Fruit fly (Drosophila melanogaster): ENCODE results near the gene S-Lap1.

The S-Lap1 gene

dm6 chr3L:8619588-8619987, 2.6 kb downstream of the S-Lap1 start, which contains the start of gene S-Lap2:
Gene S-Lap2 (plus strand): TSS chr3L:8619888.
- TF ChIP-seq kay (GFP tag; ENCODE audit: borderline replicate concordance) (no peak), pad (GFP tag; optimal IDR thresholded peaks at IDR 0.05) (no peak), CG11617 (GFP tag; optimal IDR thresholded peaks at IDR 0.05) (no peak), CG12768 (GFP tag; optimal IDR thresholded peaks at IDR 0.05) (no peak)

- TF ChIP-seq CG11617 (GFP tag; optimal IDR thresholded peaks at IDR 0.05), result no peak
- TF ChIP-seq pad (GFP tag; optimal IDR thresholded peaks at IDR 0.05), result no peak
- TF ChIP-seq tj (GFP tag; optimal IDR thresholded peaks at IDR 0.05), result no peak
- TF ChIP-seq CG1620 (GFP tag; optimal IDR thresholded peaks at IDR 0.05), result no peak
- TF ChIP-seq ovo (GFP tag; optimal IDR thresholded peaks at IDR 0.05), result no peak
- no peak for TF ChIP-seq CG5204 (GFP tag; optimal IDR thresholded peaks at IDR 0.05)
- TF ChIP-seq kay (GFP tag; ENCODE audit: borderline replicate concordance), result no peak
Measured at dm6 chr3L:8621465-8621864, 4.4 kb downstream of the S-Lap1 start.

dm6 chr3L:8623702-8624421, 6.8 kb downstream of the S-Lap1 start, which contains the start of the genes GAPsec and Zasp66:
Gene GAPsec (minus strand): TSS chr3L:8623901.
Gene Zasp66 (plus strand): TSS chr3L:8624371.
- TF ChIP-seq kay (GFP tag; ENCODE audit: borderline replicate concordance) (peak; percentile 7), bab1 (GFP tag; optimal IDR thresholded peaks at IDR 0.05) (peak; percentile 23), CG7101 (tag; optimal IDR thresholded peaks at IDR 0.05) (no peak)

dm6 chr3L:8627839-8628827, 11.1 kb downstream of the S-Lap1 start:
- TF ChIP-seq tj (GFP tag; optimal IDR thresholded peaks at IDR 0.05) (no peak), toe (GFP tag; optimal IDR thresholded peaks at IDR 0.05) (no peak), CG33017 (tag; optimal IDR thresholded peaks at IDR 0.05) (no peak), CG14711 (tag; optimal IDR thresholded peaks at IDR 0.05) (no peak), Crg-1 (GFP tag; optimal IDR thresholded peaks at IDR 0.05) (no peak), CG12768 (GFP tag; optimal IDR thresholded peaks at IDR 0.05) (no peak), CG5204 (GFP tag; optimal IDR thresholded peaks at IDR 0.05) (peak; percentile 11), cnc (optimal IDR thresholded peaks at IDR 0.05) (no peak), ovo (GFP tag; optimal IDR thresholded peaks at IDR 0.05) (no peak), CG11617 (GFP tag; optimal IDR thresholded peaks at IDR 0.05) (peak; percentile 80), cic (GFP tag; optimal IDR thresholded peaks at IDR 0.05) (no peak), CG1620 (GFP tag; optimal IDR thresholded peaks at IDR 0.05) (no peak), CG7101 (tag; optimal IDR thresholded peaks at IDR 0.05) (peak; percentile 33), kay (GFP tag; ENCODE audit: borderline replicate concordance) (peak; percentile 60), Hr96 (GFP tag; optimal IDR thresholded peaks at IDR 0.05) (peak; percentile 37), Mnt (GFP tag; optimal IDR thresholded peaks at IDR 0.05) (peak; percentile 43), pad (GFP tag; optimal IDR thresholded peaks at IDR 0.05) (no peak), CG7045 (GFP tag; optimal IDR thresholded peaks at IDR 0.05) (no peak), Clk (GFP tag; optimal IDR thresholded peaks at IDR 0.05) (no peak), bab1 (GFP tag; optimal IDR thresholded peaks at IDR 0.05) (no peak)

DNA sequence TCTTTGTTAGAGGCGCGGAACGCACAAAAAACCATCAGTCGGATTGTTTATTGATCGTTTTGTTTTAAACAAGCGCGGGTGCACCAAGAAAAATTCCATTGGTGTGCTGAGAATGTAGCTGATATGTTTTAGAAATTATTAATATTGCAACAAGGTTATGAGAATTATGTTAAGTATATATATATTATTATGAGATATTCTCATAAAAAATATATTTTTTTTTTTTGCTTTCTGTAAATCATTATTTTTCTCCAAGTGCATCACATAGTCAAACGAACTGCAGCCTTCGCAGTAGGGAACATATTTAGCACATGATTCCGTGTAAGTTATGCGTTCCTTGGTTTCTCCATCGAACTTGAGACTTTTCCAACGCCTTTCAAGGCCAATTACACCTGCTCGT, 11.9 kb downstream of the S-Lap1 start:
- TF ChIP-seq tj (GFP tag; optimal IDR thresholded peaks at IDR 0.05) (no peak), Hr96 (GFP tag; optimal IDR thresholded peaks at IDR 0.05) (no peak), CG7045 (GFP tag; optimal IDR thresholded peaks at IDR 0.05) (no peak), pad (GFP tag; optimal IDR thresholded peaks at IDR 0.05) (no peak), cic (GFP tag; optimal IDR thresholded peaks at IDR 0.05) (no peak)

DNA sequence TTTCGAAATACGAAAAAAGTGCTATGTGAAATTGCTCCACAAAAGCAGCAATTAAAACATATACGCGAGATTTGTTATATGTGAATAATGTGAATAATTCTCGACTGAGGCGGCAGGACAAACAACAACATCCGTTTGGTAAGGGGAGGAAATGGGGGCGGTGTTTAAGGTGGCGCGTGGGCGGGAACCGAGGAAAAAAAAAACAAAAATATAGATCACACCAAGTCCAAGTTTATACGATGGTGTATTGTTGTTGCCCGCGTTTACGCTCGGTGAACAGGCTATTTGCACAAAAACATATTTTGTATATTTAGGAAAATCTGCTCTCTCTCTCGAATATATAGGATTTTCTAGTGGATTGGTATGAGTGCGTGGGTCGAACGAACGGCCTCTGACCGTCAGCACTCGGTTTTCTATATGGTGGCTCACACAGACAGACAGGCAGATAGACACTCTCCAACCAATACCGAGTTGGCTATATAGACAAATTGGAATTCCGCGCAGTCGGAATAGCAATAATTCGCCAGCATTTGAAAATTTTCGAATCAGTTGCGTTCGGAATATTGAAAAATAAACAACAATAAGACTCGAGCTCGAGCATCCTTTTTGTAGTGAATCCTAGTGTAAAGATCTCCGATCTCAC, 12.8 kb downstream of the S-Lap1 start:
- TF ChIP-seq cnc (optimal IDR thresholded peaks at IDR 0.05) (no peak), cic (GFP tag; optimal IDR thresholded peaks at IDR 0.05) (no peak), ovo (GFP tag; optimal IDR thresholded peaks at IDR 0.05) (no peak), CG5204 (GFP tag; optimal IDR thresholded peaks at IDR 0.05) (no peak), CG7045 (GFP tag; optimal IDR thresholded peaks at IDR 0.05) (no peak), Mnt (GFP tag; optimal IDR thresholded peaks at IDR 0.05) (no peak), kay (GFP tag; ENCODE audit: borderline replicate concordance) (peak; percentile 38), CG33017 (tag; optimal IDR thresholded peaks at IDR 0.05) (no peak)

Measured in whole organism, adult.